Fruit fly (Drosophila melanogaster): ENCODE measurements around the gene RtGEF.

DNA sequence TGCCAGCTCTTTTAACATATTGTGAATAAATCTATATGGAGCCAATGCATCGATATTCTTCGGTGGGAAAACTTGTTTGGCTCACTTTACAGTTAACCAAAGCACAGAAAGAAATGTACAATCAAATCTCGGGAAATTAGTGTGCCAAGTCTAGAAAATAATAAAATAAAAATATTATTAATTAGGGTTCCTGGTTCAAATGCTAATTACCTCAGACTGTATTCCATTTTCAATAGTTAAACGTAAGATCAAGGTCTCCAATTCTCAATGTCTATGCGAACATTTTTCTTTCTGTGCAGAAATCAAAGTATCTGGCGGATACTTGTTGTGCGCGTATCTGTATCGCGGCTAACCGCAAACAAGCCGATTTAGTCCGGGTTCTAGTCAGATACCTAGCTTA lies 15.3 kb upstream of the RtGEF start:
- TF ChIP-seq CG8478 (optimal IDR thresholded peaks at IDR 0.05): no peak
- no peak for TF ChIP-seq CTCF (optimal IDR thresholded peaks at IDR 0.05)

Measured in S2 (cell line).